Worm (Caenorhabditis elegans): ENCODE results near the gene F33G12.6.

- TF ChIP-seq let-526 (GFP tag; IDR thresholded peaks at IDR 0.05) (no peak), ceh-91 (GFP tag; IDR thresholded peaks at IDR 0.05) (no peak), F37B4.10 (GFP tag; IDR thresholded peaks at IDR 0.05) (no peak), lsy-27 (tag; optimal IDR thresholded peaks at IDR 0.05; ENCODE audit: borderline replicate concordance, insufficient read depth) (no peak), attf-5 (GFP tag; optimal IDR thresholded peaks at IDR 0.05) (no peak), unc-130 (GFP tag; optimal IDR thresholded peaks at IDR 0.05) (no peak), Y95B8A.8 (GFP tag; IDR thresholded peaks at IDR 0.05) (no peak), dpl-1 (GFP tag; optimal IDR thresholded peaks at IDR 0.05) (no peak), B0336.3 (GFP tag; IDR thresholded peaks at IDR 0.05) (no peak), ets-4 (GFP tag; optimal IDR thresholded peaks at IDR 0.05) (no peak), hlh-26 (GFP tag; conservative IDR thresholded peaks at IDR 0.05) (no peak), snpc-1.1 (tag; optimal IDR thresholded peaks at IDR 0.05; ENCODE audit: insufficient read depth) (no peak)
These were observed 35.7 kb downstream of the F33G12.6 start, which contains the start of gene txt-9 for ce11 chrII:5085450-5085849.

Measured in whole organism, young adult.